Fruit fly (Drosophila melanogaster) Kc167 (cell line): ENCODE results near the gene dos.

Experiments
- h ChIP-seq: fragments of >200 bp; optimal IDR thresholded peaks from 3 replicates; lab custom pipeline; 2018; ENCODE audit warnings: missing external identifiers
- psq ChIP-seq: fragments of >200 bp; optimal IDR thresholded peaks from 2 replicates; lab custom pipeline; 2017; ENCODE audit warnings: missing external identifiers
- ttk ChIP-seq: sonication (Bioruptor generic); optimal IDR thresholded peaks from 2 replicates; lab custom pipeline; 2017; ENCODE audit warnings: missing external identifiers

DNA sequence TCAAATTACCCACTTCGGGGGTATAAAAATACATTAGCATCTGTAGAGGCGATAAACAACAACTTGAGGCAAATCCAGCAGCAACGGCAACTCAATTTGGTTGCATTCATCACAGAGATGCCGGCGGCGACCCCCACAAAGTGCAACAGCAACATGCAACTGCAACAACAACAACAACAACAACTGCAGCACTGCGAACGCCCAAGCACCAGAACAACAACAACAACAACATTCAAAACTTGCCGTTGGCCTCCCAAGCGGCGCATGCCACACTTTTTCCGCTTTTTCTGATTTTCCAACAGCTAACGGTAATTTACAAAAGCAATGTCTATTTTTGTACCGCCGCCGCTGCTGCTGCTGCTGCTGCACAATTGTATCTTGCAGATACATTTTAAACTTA is 10.9 kb upstream of the dos start:
- TF ChIP-seq h (lab: Kevin White, UChicago) (no peak), ttk (lab: Kevin White, UChicago) (no peak), psq (lab: Kevin White, UChicago) (no peak)
